Worm (Caenorhabditis elegans): Measurements from ENCODE around the gene snb-6.

The snb-6 gene

ce11 chrII:8884262-8884949, 24.9 kb upstream of the snb-6 start, which contains the start of the genes T07D4.5 and ddx-19:
TSS of gene T07D4.5 (minus strand) at chrII:8884332.
TSS of gene ddx-19 (plus strand) at chrII:8884899.
- TF ChIP-seq sox-4 (tag; optimal IDR thresholded peaks at IDR 0.05), result no peak
- peak; percentile 9 for TF ChIP-seq skn-1 (tag; optimal IDR thresholded peaks at IDR 0.05)
- peak; percentile 29 for TF ChIP-seq swsn-7 (tag; optimal IDR thresholded peaks at IDR 0.05)
- TF ChIP-seq aly-2 (tag; optimal IDR thresholded peaks at IDR 0.05), result no peak
- TF ChIP-seq unc-130 (tag; optimal IDR thresholded peaks at IDR 0.05), result peak; percentile 83
- no peak; the same call in 1 of the 2 replicates for TF ChIP-seq nhr-19 (GFP tag; conservative IDR thresholded peaks at IDR 0.05)
- peak; percentile 17 for TF ChIP-seq fos-1 (tag; optimal IDR thresholded peaks at IDR 0.05)
- peak; percentile 87 for TF ChIP-seq F16B12.6 (tag; optimal IDR thresholded peaks at IDR 0.05)
- no peak for TF ChIP-seq elt-3 (tag; optimal IDR thresholded peaks at IDR 0.05)
- no peak for TF ChIP-seq lin-14 (GFP tag; optimal IDR thresholded peaks at IDR 0.05)
- no peak for TF ChIP-seq jun-1 (tag; optimal IDR thresholded peaks at IDR 0.05)
- no peak for TF ChIP-seq ceh-8 (GFP tag; optimal IDR thresholded peaks at IDR 0.05)
- peak; percentile 97 to 99 for TF ChIP-seq lsy-2 (tag; optimal IDR thresholded peaks at IDR 0.05)
- peak; percentile 57 for TF ChIP-seq nhr-71 (tag; optimal IDR thresholded peaks at IDR 0.05)
- no peak for TF ChIP-seq C04F5.9 (tag; optimal IDR thresholded peaks at IDR 0.05)
- no peak for TF ChIP-seq nhr-12 (tag; optimal IDR thresholded peaks at IDR 0.05)
- TF ChIP-seq ztf-11 (tag; optimal IDR thresholded peaks at IDR 0.05), result no peak
- TF ChIP-seq zip-4 (GFP tag; optimal IDR thresholded peaks at IDR 0.05), result no peak
- TF ChIP-seq dsc-1 (tag; optimal IDR thresholded peaks at IDR 0.05), result no peak
- TF ChIP-seq tbx-2 (tag; optimal IDR thresholded peaks at IDR 0.05), result peak; percentile 22
- peak; percentile 38 for TF ChIP-seq xbp-1 (tag; optimal IDR thresholded peaks at IDR 0.05)
- TF ChIP-seq elt-2 (tag; optimal IDR thresholded peaks at IDR 0.05), result no peak
- no peak for TF ChIP-seq mdl-1 (tag; optimal IDR thresholded peaks at IDR 0.05)
- no peak for TF ChIP-seq grh-1 (GFP tag; IDR thresholded peaks at IDR 0.05)
- TF ChIP-seq nhr-237 (tag; optimal IDR thresholded peaks at IDR 0.05), result no peak
- TF ChIP-seq lin-13 (GFP tag; optimal IDR thresholded peaks at IDR 0.05), result no peak
- TF ChIP-seq unc-30 (tag; optimal IDR thresholded peaks at IDR 0.05), result no peak
- TF ChIP-seq dpl-1 (GFP tag; optimal IDR thresholded peaks at IDR 0.05), result peak; percentile 45 to 71 (median 47)
- TF ChIP-seq hlh-17 (GFP tag; optimal IDR thresholded peaks at IDR 0.05; ENCODE audit: borderline replicate concordance), result no peak
- TF ChIP-seq isw-1 (GFP tag; IDR thresholded peaks at IDR 0.05), result no peak
- no peak for TF ChIP-seq ets-5 (GFP tag; IDR thresholded peaks at IDR 0.05)
- peak; percentile 63 for TF ChIP-seq C16A3.4 (tag; optimal IDR thresholded peaks at IDR 0.05)
- TF ChIP-seq sptf-1 (tag; optimal IDR thresholded peaks at IDR 0.05), result no peak
- TF ChIP-seq mep-1 (tag; optimal IDR thresholded peaks at IDR 0.05), result no peak
- TF ChIP-seq unc-62 (GFP tag; optimal IDR thresholded peaks at IDR 0.05), result no peak
- TF ChIP-seq aha-1 (tag; optimal IDR thresholded peaks at IDR 0.05), result no peak
- no peak for TF ChIP-seq fkh-8 (tag; optimal IDR thresholded peaks at IDR 0.05)
- no peak for TF ChIP-seq fkh-10 (GFP tag; optimal IDR thresholded peaks at IDR 0.05)
- TF ChIP-seq lin-35 (GFP tag; optimal IDR thresholded peaks at IDR 0.05), result peak; percentile 65 to 78
- TF ChIP-seq fkh-4 (tag; optimal IDR thresholded peaks at IDR 0.05; ENCODE audit: borderline replicate concordance), result no peak
- no peak for TF ChIP-seq hlh-4 (tag; optimal IDR thresholded peaks at IDR 0.05)
- TF ChIP-seq blmp-1 (tag; optimal IDR thresholded peaks at IDR 0.05), result no peak
- no peak for TF ChIP-seq nhr-28 (tag; optimal IDR thresholded peaks at IDR 0.05)
- peak; percentile 27 for TF ChIP-seq vab-15 (tag; optimal IDR thresholded peaks at IDR 0.05)
- TF ChIP-seq Y116A8C.19 (tag; optimal IDR thresholded peaks at IDR 0.05; ENCODE audit: borderline replicate concordance), result no peak
- TF ChIP-seq snu-23 (GFP tag; optimal IDR thresholded peaks at IDR 0.05), result peak; percentile 65
- no peak for TF ChIP-seq irx-1 (tag; optimal IDR thresholded peaks at IDR 0.05)
- TF ChIP-seq nhr-47 (tag; optimal IDR thresholded peaks at IDR 0.05), result peak; percentile 41
- no peak for TF ChIP-seq lin-39 (tag; optimal IDR thresholded peaks at IDR 0.05)
- TF ChIP-seq ceh-88 (GFP tag; IDR thresholded peaks at IDR 0.05), result no peak
- TF ChIP-seq nhr-76 (tag; optimal IDR thresholded peaks at IDR 0.05), result no peak
- peak; percentile 31 for TF ChIP-seq nhr-90 (tag; optimal IDR thresholded peaks at IDR 0.05; ENCODE audit: poor library complexity)
